Fruit fly (Drosophila melanogaster) whole organism, embryonic: Measurements from ENCODE around the gene Ppi1.
A peak's percentile ranks its signal among the peaks of the same experiment; 100 is the strongest.

ENCODE experiments used
- CG11504 ChIP-seq: fragments of 200-800 bp; sonication (Bioruptor generic); optimal IDR thresholded peaks from 3 replicates; lab custom pipeline; 2019; ENCODE audit warnings: missing biosample characterization, mild to moderate bottlenecking, missing genetic modification characterization, moderate library complexity
- CG12104 ChIP-seq: fragments of 200-800 bp; sonication (Bioruptor generic); optimal IDR thresholded peaks from 3 replicates; lab custom pipeline; 2016; ENCODE audit warnings: missing biosample characterization, missing genetic modification characterization
- CG12769 ChIP-seq: fragments of 200-800 bp; sonication (Bioruptor generic); optimal IDR thresholded peaks from 2 replicates; lab custom pipeline; 2019; ENCODE audit warnings: missing biosample characterization, mild to moderate bottlenecking, missing genetic modification characterization, moderate library complexity
- CG12942 ChIP-seq: fragments of 200-800 bp; sonication (Bioruptor generic); optimal IDR thresholded peaks from 3 replicates; lab custom pipeline; 2016; ENCODE audit warnings: missing biosample characterization, missing genetic modification characterization
- CG14965 ChIP-seq: fragments of 200-800 bp; sonication (Bioruptor generic); optimal IDR thresholded peaks from 2 replicates; lab custom pipeline; 2016; ENCODE audit warnings: missing biosample characterization, missing genetic modification characterization, borderline replicate concordance
- CG17385 ChIP-seq: fragments of 200-800 bp; sonication (Bioruptor generic); optimal IDR thresholded peaks from 3 replicates; lab custom pipeline; 2018; ENCODE audit warnings: missing biosample characterization, mild to moderate bottlenecking, missing genetic modification characterization
- CG30431 ChIP-seq: fragments of 200-800 bp; sonication (Bioruptor generic); optimal IDR thresholded peaks from 2 replicates; lab custom pipeline; 2017; ENCODE audit warnings: missing biosample characterization, missing genetic modification characterization
- CG31388 ChIP-seq: fragments of 200-800 bp; sonication (Bioruptor generic); optimal IDR thresholded peaks from 2 replicates; lab custom pipeline; 2016; ENCODE audit warnings: missing biosample characterization, missing genetic modification characterization
- CG32772 ChIP-seq: fragments of 200-800 bp; sonication (Bioruptor generic); IDR thresholded peaks from 2 replicates; pipeline ENCODE4 v1.3.6; 2022; ENCODE audit warnings: missing biosample characterization, missing genetic modification characterization
- CG7745 ChIP-seq: fragments of 200-800 bp; sonication (Bioruptor generic); optimal IDR thresholded peaks from 2 replicates; lab custom pipeline; 2018; ENCODE audit warnings: missing biosample characterization, mild to moderate bottlenecking, missing genetic modification characterization, moderate library complexity
- CG8765 ChIP-seq: fragments of 200-800 bp; sonication (Bioruptor generic); IDR thresholded peaks from 2 replicates; pipeline ENCODE4 v1.3.6; 2022; ENCODE audit warnings: missing biosample characterization, missing genetic modification characterization
- Dref ChIP-seq: fragments of 200-800 bp; sonication (Bioruptor generic); IDR thresholded peaks from 2 replicates; pipeline ENCODE4 v1.3.6; 2022; ENCODE audit warnings: missing biosample characterization, missing genetic modification characterization
- Ets65A ChIP-seq: fragments of 200-800 bp; sonication (Bioruptor generic); peaks from one replicate; lab custom pipeline; 2016; ENCODE audit warnings: missing biosample characterization, missing genetic modification characterization
- HHEX ChIP-seq: fragments of 200-800 bp; sonication (Bioruptor generic); optimal IDR thresholded peaks from 3 replicates; lab custom pipeline; 2017; ENCODE audit warnings: missing biosample characterization, mild to moderate bottlenecking, missing genetic modification characterization, missing genetic modification reagents
- Hr78 ChIP-seq, 2 experiments: fragments of 200-800 bp in 1 of 2; fragments of >200 bp in 1 of 2; sonication (Bioruptor generic) in 1 of 2; optimal IDR thresholded peaks; 2 replicates each; lab custom pipeline; 2017 to 2019; ENCODE audit warnings: missing biosample characterization in 2 of 2, missing genetic modification characterization in 2 of 2, mild to moderate bottlenecking in 1 of 2, moderate library complexity in 1 of 2
- Jarid2 ChIP-seq: fragments of 200-800 bp; sonication (Bioruptor generic); optimal IDR thresholded peaks from 3 replicates; lab custom pipeline; 2017; ENCODE audit warnings: mild to moderate bottlenecking, missing biosample characterization, missing genetic modification reagents, missing genetic modification characterization
- MTF-1 ChIP-seq: fragments of 200-800 bp; sonication (Bioruptor generic); optimal IDR thresholded peaks from 2 replicates; lab custom pipeline; 2018; ENCODE audit warnings: missing biosample characterization, mild to moderate bottlenecking, missing genetic modification characterization, borderline replicate concordance
- Max ChIP-seq: fragments of 200-800 bp; sonication (Bioruptor generic); optimal IDR thresholded peaks from 2 replicates; lab custom pipeline; 2016; ENCODE audit warnings: missing biosample characterization, mild to moderate bottlenecking, missing genetic modification characterization
- Med ChIP-seq: fragments of 200-800 bp; sonication (Bioruptor generic); peaks from one replicate; lab custom pipeline; 2016; ENCODE audit warnings: missing biosample characterization, missing genetic modification characterization, mild to moderate bottlenecking, inconsistent platforms, moderate library complexity
- Mrtf ChIP-seq: fragments of 200-800 bp; sonication (Bioruptor generic); IDR thresholded peaks from 3 replicates; pipeline ENCODE4 v1.3.6; 2022; ENCODE audit warnings: missing biosample characterization, missing genetic modification characterization
- Nf-YB ChIP-seq: fragments of 200-800 bp; sonication (Bioruptor generic); optimal IDR thresholded peaks from 3 replicates; lab custom pipeline; 2019; ENCODE audit warnings: missing biosample characterization, mild to moderate bottlenecking, missing genetic modification characterization, moderate library complexity
- Pdp1 ChIP-seq, 2 experiments: fragments of 200-800 bp; sonication (Bioruptor generic); optimal IDR thresholded peaks; 3 replicates each; lab custom pipeline; 2016; ENCODE audit warnings: missing biosample characterization in 2 of 2, missing genetic modification characterization in 2 of 2, mild to moderate bottlenecking in 1 of 2, moderate library complexity in 1 of 2
- bsh ChIP-seq, 2 experiments: fragments of 200-800 bp; sonication (Bioruptor generic); optimal IDR thresholded peaks; 2 replicates each; lab custom pipeline; 2017 to 2018; ENCODE audit warnings: mild to moderate bottlenecking in 2 of 2, missing biosample characterization in 2 of 2, missing genetic modification characterization in 2 of 2, moderate library complexity in 1 of 2
- cato ChIP-seq: fragments of 200-800 bp; sonication (Bioruptor generic); optimal IDR thresholded peaks from 2 replicates; lab custom pipeline; 2016; ENCODE audit warnings: missing biosample characterization, missing genetic modification characterization, borderline replicate concordance
- chinmo ChIP-seq: fragments of 200-800 bp; sonication (Bioruptor generic); IDR thresholded peaks from 4 replicates; pipeline ENCODE4 v1.3.6; 2022; ENCODE audit warnings: missing biosample characterization, missing genetic modification characterization; ENCODE audit not compliant: partially characterized antibody
- crc ChIP-seq: fragments of 200-800 bp; sonication (Bioruptor generic); optimal IDR thresholded peaks from 2 replicates; lab custom pipeline; 2016; ENCODE audit warnings: missing biosample characterization, missing genetic modification characterization
- crol ChIP-seq: fragments of 200-800 bp; sonication (Bioruptor generic); IDR thresholded peaks from 2 replicates; pipeline ENCODE4 v1.3.6; 2022; ENCODE audit warnings: missing biosample characterization, missing genetic modification characterization
- cwo ChIP-seq: fragments of 200-800 bp; sonication (Bioruptor generic); optimal IDR thresholded peaks from 3 replicates; lab custom pipeline; 2017; ENCODE audit warnings: missing biosample characterization, missing genetic modification characterization, mild to moderate bottlenecking, moderate library complexity, missing genetic modification reagents
- dimm ChIP-seq: fragments of 200-800 bp; sonication (Bioruptor generic); IDR thresholded peaks from 2 replicates; pipeline ENCODE4 v1.3.6; 2022; ENCODE audit warnings: missing biosample characterization, missing genetic modification characterization
- eve ChIP-seq, 2 experiments: fragments of >200 bp; optimal IDR thresholded peaks; 2 replicates each; lab custom pipeline; 2017; ENCODE audit warnings: missing biosample characterization in 2 of 2, missing genetic modification characterization in 2 of 2
- gce ChIP-seq: fragments of 200-800 bp; sonication (Bioruptor generic); IDR thresholded peaks from 3 replicates; pipeline ENCODE4 v1.3.6; 2022; ENCODE audit warnings: missing biosample characterization, missing genetic modification characterization
- hbn ChIP-seq: fragments of 200-800 bp; sonication (Bioruptor generic); IDR thresholded peaks from 2 replicates; pipeline ENCODE4 v1.3.6; 2022; ENCODE audit warnings: missing biosample characterization, missing genetic modification characterization; ENCODE audit not compliant: partially characterized antibody
- her ChIP-seq: fragments of 200-800 bp; sonication (Bioruptor generic); optimal IDR thresholded peaks from 2 replicates; lab custom pipeline; 2016; ENCODE audit warnings: missing biosample characterization, missing genetic modification characterization
- lilli ChIP-seq: fragments of 200-800 bp; sonication (Bioruptor generic); optimal IDR thresholded peaks from 3 replicates; lab custom pipeline; 2016; ENCODE audit warnings: missing biosample characterization, missing genetic modification characterization
- nerfin-1 ChIP-seq: fragments of 200-800 bp; sonication (Bioruptor generic); optimal IDR thresholded peaks from 3 replicates; lab custom pipeline; 2019; ENCODE audit warnings: missing biosample characterization, mild to moderate bottlenecking, missing genetic modification characterization, moderate library complexity
- pnt ChIP-seq: fragments of 200-800 bp; sonication (Bioruptor generic); optimal IDR thresholded peaks from 3 replicates; lab custom pipeline; 2016; ENCODE audit warnings: missing biosample characterization, missing genetic modification characterization
- ranshi ChIP-seq: fragments of 200-800 bp; sonication (Bioruptor generic); IDR thresholded peaks from 2 replicates; pipeline ENCODE4 v1.3.6; 2022; ENCODE audit warnings: missing biosample characterization, missing genetic modification characterization
- schlank ChIP-seq: fragments of 200-800 bp; sonication (Bioruptor generic); optimal IDR thresholded peaks from 2 replicates; lab custom pipeline; 2018; ENCODE audit warnings: missing biosample characterization, mild to moderate bottlenecking, missing genetic modification characterization
- sd ChIP-seq: fragments of 200-800 bp; sonication (Bioruptor generic); optimal IDR thresholded peaks from 3 replicates; lab custom pipeline; 2018; ENCODE audit warnings: missing biosample characterization, mild to moderate bottlenecking, missing genetic modification characterization, moderate library complexity
- sima ChIP-seq: fragments of 200-800 bp; sonication (Bioruptor generic); optimal IDR thresholded peaks from 2 replicates; lab custom pipeline; 2016; ENCODE audit warnings: missing biosample characterization, missing genetic modification characterization
- so ChIP-seq: fragments of 200-800 bp; sonication (Bioruptor generic); IDR thresholded peaks from 3 replicates; pipeline ENCODE4 v1.3.6; 2022; ENCODE audit warnings: missing biosample characterization, missing genetic modification characterization
- sr ChIP-seq: fragments of 200-800 bp; sonication (Bioruptor generic); IDR thresholded peaks from 3 replicates; pipeline ENCODE4 v1.3.6; 2022; ENCODE audit warnings: missing biosample characterization, missing genetic modification characterization
- tin ChIP-seq: fragments of 200-800 bp; sonication (Bioruptor generic); optimal IDR thresholded peaks from 3 replicates; lab custom pipeline; 2016; ENCODE audit warnings: missing biosample characterization, missing genetic modification characterization
- vnd ChIP-seq: fragments of 200-800 bp; sonication (Bioruptor generic); IDR thresholded peaks from 3 replicates; pipeline ENCODE4 v1.3.6; 2022; ENCODE audit warnings: missing biosample characterization, missing genetic modification characterization; ENCODE audit not compliant: partially characterized antibody
- zen ChIP-seq: fragments of 200-800 bp; sonication (Bioruptor generic); optimal IDR thresholded peaks from 3 replicates; lab custom pipeline; 2018; ENCODE audit warnings: missing biosample characterization, mild to moderate bottlenecking, missing genetic modification characterization, moderate library complexity

The Ppi1 gene

DNA sequence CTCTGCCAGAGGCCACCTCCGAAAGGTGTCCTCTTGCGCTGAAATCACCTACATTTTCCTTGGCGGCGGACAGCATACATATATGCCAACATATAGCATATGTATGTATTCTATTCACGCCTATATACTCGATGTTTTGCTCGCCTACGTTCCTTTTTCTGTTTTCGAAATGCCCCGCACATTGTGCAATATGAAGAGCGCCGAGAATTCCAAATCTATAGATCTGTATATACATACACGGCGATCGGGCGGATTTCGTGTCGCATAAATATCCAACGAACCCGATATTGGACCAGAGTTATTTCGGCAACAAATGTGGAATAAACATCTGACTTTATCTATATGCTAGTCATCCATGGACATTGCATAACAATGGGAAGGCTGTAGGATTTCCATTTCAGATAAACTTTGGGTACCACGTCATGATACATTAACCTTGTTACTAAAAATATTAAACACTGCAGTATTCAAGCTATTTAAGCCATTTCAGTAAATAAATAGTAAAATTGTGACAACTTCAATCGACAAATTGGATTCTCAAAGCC lies 46.2 kb upstream of the Ppi1 start:
- TF ChIP-seq vnd (no peak), schlank (tag; lab: Kevin White, UChicago) (no peak), CG14965 (GFP tag; lab: Kevin White, UChicago) (no peak), nerfin-1 (tag; lab: Kevin White, UChicago) (no peak), Hr78 (GFP tag; optimal IDR thresholded peaks at IDR 0.05; lab: Kevin White, UChicago) (no peak), MTF-1 (GFP tag; lab: Kevin White, UChicago) (no peak), Max (GFP tag; lab: Kevin White, UChicago) (no peak), zen (tag; lab: Kevin White, UChicago) (no peak), CG12769 (tag; lab: Kevin White, UChicago) (peak; percentile 62), bsh (GFP tag; optimal IDR thresholded peaks at IDR 0.05; lab: Kevin White, UChicago) (no peak), Pdp1 (GFP tag; optimal IDR thresholded peaks at IDR 0.05; lab: Kevin White, UChicago) (peak in 1 of 2 experiments; percentile 96), cato (no peak), CG11504 (tag; lab: Kevin White, UChicago) (no peak), sd (tag; lab: Kevin White, UChicago) (peak; percentile 83), CG8765 (GFP tag; lab: Robert Waterston, UW) (no peak), chinmo (GFP tag; lab: Robert Waterston, UW) (0 out of 4 replicates have a peak, but pooled peaks have one; percentile 21), hbn (GFP tag; lab: Robert Waterston, UW) (no peak), so (GFP tag; lab: Robert Waterston, UW) (peak; percentile 65; the same call in 1 of the 3 replicates), pnt (GFP tag; lab: Kevin White, UChicago) (no peak), Ets65A (GFP tag; lab: Kevin White, UChicago) (peak; percentile 37), sr (peak; percentile 81), Dref (GFP tag; lab: Robert Waterston, UW) (no peak)

DNA sequence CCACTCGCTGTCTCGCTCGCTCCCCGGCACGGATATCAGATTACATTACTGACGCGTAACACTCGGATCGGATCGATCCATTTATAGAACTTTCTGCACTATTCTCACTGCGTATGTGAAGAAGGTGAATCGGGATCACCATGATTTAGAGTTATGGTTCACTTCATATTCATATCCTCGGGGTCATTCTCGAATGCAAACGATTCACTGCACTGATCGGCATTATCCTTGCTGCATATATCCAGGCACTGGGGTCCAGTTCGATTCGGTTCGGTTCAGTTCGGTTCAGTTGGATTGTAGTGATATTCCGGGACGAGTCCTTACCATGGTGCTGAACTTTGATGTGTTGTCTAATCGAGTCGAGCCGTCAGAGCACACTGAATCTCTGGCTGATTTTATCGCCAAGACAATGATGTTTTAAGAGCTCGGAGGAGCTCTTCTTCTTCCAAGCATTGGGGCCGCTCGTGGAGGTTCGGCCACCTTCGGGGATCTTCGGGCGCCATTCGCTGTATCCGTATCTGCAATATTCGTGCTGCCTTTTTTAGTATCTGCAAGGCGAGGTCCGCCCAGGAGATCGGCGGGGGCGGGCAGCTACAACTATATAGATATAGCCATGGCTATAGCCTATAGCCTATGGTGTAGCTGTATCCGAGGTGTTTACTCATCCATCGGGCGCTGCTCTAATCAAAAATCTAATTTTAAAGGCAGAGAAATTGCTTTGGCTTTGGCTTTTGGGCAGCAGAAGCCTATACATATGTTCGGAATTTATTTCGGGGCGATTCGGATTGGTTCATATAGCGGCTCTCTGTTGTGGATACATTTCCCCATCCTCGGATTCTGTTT lies 45.5 kb upstream of the Ppi1 start, which contains the start of gene Mlc2:
TSS of gene Mlc2 (minus strand) at position 392 of the 843 bp plus-strand sequence.
- TF ChIP-seq CG30431 (GFP tag; lab: Kevin White, UChicago) (no peak), Mrtf (GFP tag; lab: Robert Waterston, UW) (peak; percentile 54; the same call in 1 of the 3 replicates), lilli (GFP tag; lab: Kevin White, UChicago) (peak; percentile 84), sima (no peak), cwo (GFP tag; lab: Kevin White, UChicago) (no peak), CG7745 (tag; lab: Kevin White, UChicago) (no peak), HHEX (GFP tag; lab: Kevin White, UChicago) (no peak), hbn (GFP tag; lab: Robert Waterston, UW) (no peak), Med (GFP tag; lab: Kevin White, UChicago) (peak; percentile 53), gce (GFP tag; lab: Robert Waterston, UW) (0 out of 3 replicates have a peak, but pooled peaks have one; percentile 27), CG12104 (GFP tag; lab: Kevin White, UChicago) (no peak), her (GFP tag; lab: Kevin White, UChicago) (no peak), CG12942 (GFP tag; lab: Kevin White, UChicago) (no peak), Jarid2 (GFP tag; lab: Kevin White, UChicago) (no peak), crol (GFP tag; lab: Robert Waterston, UW) (peak; percentile 66), tin (GFP tag; lab: Kevin White, UChicago) (no peak), CG32772 (GFP tag; lab: Robert Waterston, UW) (no peak), Nf-YB (GFP tag; lab: Kevin White, UChicago) (peak; percentile 48), CG12769 (tag; lab: Kevin White, UChicago) (peak; percentile 44), Pdp1 (GFP tag; optimal IDR thresholded peaks at IDR 0.05; lab: Kevin White, UChicago) (peak in 1 of 2 experiments; percentile 85), CG17385 (GFP tag; lab: Kevin White, UChicago) (peak; percentile 60), ranshi (GFP tag; lab: Robert Waterston, UW) (no peak), chinmo (GFP tag; lab: Robert Waterston, UW) (0 out of 4 replicates have a peak, but pooled peaks have one; percentile 53), CG31388 (GFP tag; lab: Kevin White, UChicago) (no peak), dimm (GFP tag; lab: Robert Waterston, UW) (no peak), crc (GFP tag; lab: Kevin White, UChicago) (no peak), cato (no peak), eve (GFP tag; optimal IDR thresholded peaks at IDR 0.05; lab: Kevin White, UChicago) (no peak)
